Fruit fly (Drosophila melanogaster) whole organism, adult: Measurements from ENCODE around the gene apn.

Experiments
- CG11617 ChIP-seq: fragments of 200-800 bp; sonication (Bioruptor generic); optimal IDR thresholded peaks from 2 replicates; lab custom pipeline; 2017; ENCODE audit warnings: mild to moderate bottlenecking, missing biosample characterization, missing genetic modification reagents, missing genetic modification characterization
- CG12768 ChIP-seq: fragments of 200-800 bp; sonication (Bioruptor generic); optimal IDR thresholded peaks from 2 replicates; lab custom pipeline; 2017; ENCODE audit warnings: missing biosample characterization, missing genetic modification characterization, mild to moderate bottlenecking, moderate library complexity, missing genetic modification reagents
- CG14711 ChIP-seq: fragments of 200-800 bp; sonication (Bioruptor generic); optimal IDR thresholded peaks from 2 replicates; lab custom pipeline; 2018; ENCODE audit warnings: missing biosample characterization, mild to moderate bottlenecking, missing genetic modification characterization, moderate library complexity
- CG1620 ChIP-seq: fragments of 200-800 bp; sonication (Bioruptor generic); optimal IDR thresholded peaks from 2 replicates; lab custom pipeline; 2016; ENCODE audit warnings: missing biosample characterization, missing genetic modification characterization
- CG33017 ChIP-seq: fragments of 200-800 bp; sonication (Bioruptor generic); optimal IDR thresholded peaks from 2 replicates; lab custom pipeline; 2018; ENCODE audit warnings: missing biosample characterization, mild to moderate bottlenecking, missing genetic modification characterization, moderate library complexity
- CG5204 ChIP-seq: fragments of 200-800 bp; sonication (Bioruptor generic); optimal IDR thresholded peaks from 2 replicates; lab custom pipeline; 2016; ENCODE audit warnings: missing biosample characterization, missing genetic modification characterization
- CG7045 ChIP-seq: fragments of 200-800 bp; sonication (Bioruptor generic); optimal IDR thresholded peaks from 2 replicates; lab custom pipeline; 2017; ENCODE audit warnings: missing biosample characterization, mild to moderate bottlenecking, missing genetic modification characterization
- CG7101 ChIP-seq: fragments of 200-800 bp; sonication (Bioruptor generic); optimal IDR thresholded peaks from 2 replicates; lab custom pipeline; 2018; ENCODE audit warnings: missing biosample characterization, mild to moderate bottlenecking, missing genetic modification characterization, moderate library complexity
- Clk ChIP-seq: fragments of 200-800 bp; sonication (Bioruptor generic); optimal IDR thresholded peaks from 2 replicates; lab custom pipeline; 2017; ENCODE audit warnings: missing biosample characterization, missing genetic modification characterization
- Crg-1 ChIP-seq: fragments of 200-800 bp; sonication (Bioruptor generic); optimal IDR thresholded peaks from 2 replicates; lab custom pipeline; 2016; ENCODE audit warnings: missing biosample characterization, missing genetic modification characterization
- Hr96 ChIP-seq: fragments of 200-800 bp; sonication (Bioruptor generic); optimal IDR thresholded peaks from 2 replicates; lab custom pipeline; 2016; ENCODE audit warnings: missing biosample characterization, missing genetic modification characterization
- Mnt ChIP-seq: fragments of 200-800 bp; sonication (Bioruptor generic); optimal IDR thresholded peaks from 2 replicates; lab custom pipeline; 2016; ENCODE audit warnings: missing biosample characterization, mild to moderate bottlenecking, missing genetic modification characterization
- bab1 ChIP-seq: fragments of 200-800 bp; sonication (Bioruptor generic); optimal IDR thresholded peaks from 3 replicates; lab custom pipeline; 2019; ENCODE audit warnings: missing biosample characterization, mild to moderate bottlenecking, missing genetic modification characterization, moderate library complexity
- cic ChIP-seq: fragments of 200-800 bp; sonication (Bioruptor generic); optimal IDR thresholded peaks from 2 replicates; lab custom pipeline; 2017; ENCODE audit warnings: missing biosample characterization, mild to moderate bottlenecking, missing genetic modification characterization, moderate library complexity
- cnc ChIP-seq, 2 experiments: fragments of >200 bp; optimal IDR thresholded peaks; 2 replicates each; lab custom pipeline; 2017
- kay ChIP-seq: fragments of 200-800 bp; sonication (Bioruptor generic); peaks from one replicate; lab custom pipeline; 2016; ENCODE audit warnings: missing biosample characterization, missing genetic modification characterization, borderline replicate concordance
- ovo ChIP-seq: fragments of 200-800 bp; sonication (Bioruptor generic); optimal IDR thresholded peaks from 2 replicates; lab custom pipeline; 2016; ENCODE audit warnings: missing biosample characterization, missing genetic modification characterization
- pad ChIP-seq: fragments of 200-800 bp; sonication (Bioruptor generic); optimal IDR thresholded peaks from 3 replicates; lab custom pipeline; 2017; ENCODE audit warnings: missing biosample characterization, missing genetic modification characterization, mild to moderate bottlenecking, moderate library complexity, missing genetic modification reagents
- tj ChIP-seq: fragments of 200-800 bp; sonication (Bioruptor generic); optimal IDR thresholded peaks from 3 replicates; lab custom pipeline; 2017; ENCODE audit warnings: missing biosample characterization, mild to moderate bottlenecking, missing genetic modification characterization, moderate library complexity
- toe ChIP-seq: fragments of 200-800 bp; sonication (Bioruptor generic); optimal IDR thresholded peaks from 2 replicates; lab custom pipeline; 2016; ENCODE audit warnings: missing biosample characterization, missing genetic modification characterization

apn gene

DNA sequence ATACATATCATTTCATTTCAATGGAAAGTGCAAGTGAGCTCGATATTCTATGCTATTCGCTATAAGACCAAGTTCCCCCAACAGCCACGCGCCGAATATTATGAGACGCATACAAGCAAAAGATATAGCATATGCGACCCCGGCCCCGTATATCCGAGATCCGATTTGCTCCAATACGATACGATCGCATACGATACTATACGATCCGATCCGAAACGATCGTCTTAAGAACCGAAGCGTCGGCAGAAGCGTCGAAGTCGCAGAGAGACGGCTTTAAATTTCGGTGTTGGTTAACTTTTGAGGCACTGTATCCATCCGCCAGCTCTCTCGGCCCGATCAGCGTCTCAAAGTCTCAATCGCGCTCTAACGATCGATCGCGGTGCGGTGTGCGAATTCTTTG is 9.2 kb downstream of the apn start, which contains the start of gene CG8630:
TSS of gene CG8630 (plus strand) at position 303 of the 400 bp plus-strand sequence.
- no peak for TF ChIP-seq CG7101 (tag; lab: Kevin White, UChicago)
- TF ChIP-seq cic (GFP tag; lab: Kevin White, UChicago): no peak
- TF ChIP-seq bab1 (GFP tag; lab: Kevin White, UChicago): no peak
- no peak for TF ChIP-seq CG33017 (tag; lab: Kevin White, UChicago)
- TF ChIP-seq cnc (optimal IDR thresholded peaks at IDR 0.05; lab: Kevin White, UChicago): no peak
- TF ChIP-seq Clk (GFP tag; lab: Kevin White, UChicago): no peak
- no peak for TF ChIP-seq kay (GFP tag; lab: Kevin White, UChicago)
- TF ChIP-seq CG14711: no peak
- TF ChIP-seq pad: no peak

DNA sequence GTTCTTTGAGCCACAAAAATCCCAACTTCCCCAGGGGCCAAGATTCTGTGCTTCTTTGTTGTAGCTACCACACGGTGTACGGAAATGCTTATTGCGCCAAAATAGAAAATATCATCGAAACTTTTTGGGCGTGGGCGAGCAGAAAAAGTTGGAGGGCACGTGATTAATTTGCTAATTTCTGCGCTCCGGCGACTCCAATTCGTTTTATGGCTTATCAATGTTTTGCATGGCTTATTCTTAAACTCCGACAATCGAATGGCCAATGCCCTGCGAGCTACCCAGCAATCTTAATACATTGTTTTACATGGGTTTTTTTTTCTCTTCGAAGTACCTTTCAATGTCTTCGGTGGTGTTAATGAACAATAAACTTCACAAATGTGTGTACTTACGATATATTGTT is 13.1 kb downstream of the apn start:
- no peak for TF ChIP-seq ovo

DNA sequence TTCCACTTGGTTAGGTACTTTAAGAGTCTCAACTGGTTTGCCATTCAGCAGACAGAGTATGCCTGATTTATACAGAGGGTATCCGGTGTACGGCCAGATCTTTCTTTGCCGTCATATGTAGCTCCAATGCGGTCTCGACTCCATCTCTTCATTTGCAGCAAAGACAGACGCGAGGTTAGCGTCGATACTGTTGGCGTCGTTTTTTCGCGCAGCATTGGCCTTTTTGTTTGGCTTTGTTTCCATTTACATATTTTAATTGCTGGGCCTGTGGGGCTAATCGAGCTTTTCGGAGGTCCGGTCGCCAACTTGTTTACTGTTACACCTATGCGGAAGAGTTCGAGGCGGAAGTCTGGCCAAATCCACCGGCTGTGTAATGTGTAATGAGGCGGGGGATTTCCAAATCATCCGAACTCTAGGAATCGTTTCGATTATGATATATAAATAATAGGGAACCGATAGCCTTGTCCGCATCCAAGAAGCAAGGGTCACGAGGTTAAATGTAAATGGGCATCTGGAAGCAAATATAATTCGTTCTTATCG is 14.3 kb downstream of the apn start:
- TF ChIP-seq kay (GFP tag; lab: Kevin White, UChicago) (no peak), Hr96 (no peak), ovo (no peak), Clk (GFP tag; lab: Kevin White, UChicago) (no peak), CG33017 (tag; lab: Kevin White, UChicago) (no peak), CG1620 (GFP tag; lab: Kevin White, UChicago) (no peak), cnc (optimal IDR thresholded peaks at IDR 0.05; lab: Kevin White, UChicago) (no peak), tj (GFP tag; lab: Kevin White, UChicago) (no peak), CG14711 (no peak), pad (no peak), CG7045 (GFP tag; lab: Kevin White, UChicago) (no peak), Crg-1 (no peak)

DNA sequence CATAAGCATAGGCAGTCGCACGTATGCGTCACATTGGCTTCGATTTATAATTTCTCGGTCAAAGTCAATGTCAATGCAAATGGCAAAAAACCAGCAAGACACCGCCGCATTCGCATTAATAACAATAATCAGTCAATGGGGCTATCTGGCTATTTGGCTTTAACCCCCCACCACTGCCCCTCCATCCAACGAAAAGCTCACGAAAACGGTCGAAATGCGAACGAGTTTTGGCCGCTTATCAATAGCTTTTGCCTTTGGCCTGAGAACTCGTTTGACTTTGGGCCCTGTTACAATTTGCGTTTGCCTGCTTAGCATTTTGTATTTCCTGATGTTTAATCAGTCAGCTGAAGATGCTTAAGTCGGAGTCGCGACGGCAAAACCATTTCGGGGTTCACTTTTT is 15.2 kb downstream of the apn start:
- TF ChIP-seq cnc (optimal IDR thresholded peaks at IDR 0.05; lab: Kevin White, UChicago) (no peak), kay (GFP tag; lab: Kevin White, UChicago) (no peak), CG11617 (GFP tag; lab: Kevin White, UChicago) (no peak), CG33017 (tag; lab: Kevin White, UChicago) (no peak), pad (no peak), CG5204 (no peak), Mnt (GFP tag; lab: Kevin White, UChicago) (no peak), Clk (GFP tag; lab: Kevin White, UChicago) (no peak), CG7101 (tag; lab: Kevin White, UChicago) (no peak)

DNA sequence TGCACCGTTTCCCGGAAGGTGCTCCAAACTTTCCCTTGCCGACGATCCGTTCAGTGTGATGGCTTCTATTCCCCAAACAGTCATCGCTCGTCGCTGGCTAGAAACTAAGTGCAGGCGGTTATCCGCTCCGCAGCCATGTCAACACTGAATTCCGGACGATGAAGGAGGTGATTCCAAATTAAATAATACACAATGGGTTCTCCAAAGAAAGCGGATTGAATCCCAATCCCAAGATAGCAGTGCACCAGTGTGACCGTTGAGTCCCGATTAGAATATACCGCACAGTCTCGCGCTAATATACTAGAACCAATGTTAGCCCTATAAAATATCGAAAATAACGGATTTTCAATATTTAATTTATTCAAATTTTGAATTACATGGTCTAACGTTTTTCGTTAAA is 16.9 kb downstream of the apn start, which contains the start of gene TBC1D5:
TSS of gene TBC1D5 (minus strand) at position 254 of the 400 bp plus-strand sequence.
- peak; percentile 16 for TF ChIP-seq CG14711
- peak; percentile 13 for TF ChIP-seq bab1 (GFP tag; lab: Kevin White, UChicago)
- no peak for TF ChIP-seq CG5204

DNA sequence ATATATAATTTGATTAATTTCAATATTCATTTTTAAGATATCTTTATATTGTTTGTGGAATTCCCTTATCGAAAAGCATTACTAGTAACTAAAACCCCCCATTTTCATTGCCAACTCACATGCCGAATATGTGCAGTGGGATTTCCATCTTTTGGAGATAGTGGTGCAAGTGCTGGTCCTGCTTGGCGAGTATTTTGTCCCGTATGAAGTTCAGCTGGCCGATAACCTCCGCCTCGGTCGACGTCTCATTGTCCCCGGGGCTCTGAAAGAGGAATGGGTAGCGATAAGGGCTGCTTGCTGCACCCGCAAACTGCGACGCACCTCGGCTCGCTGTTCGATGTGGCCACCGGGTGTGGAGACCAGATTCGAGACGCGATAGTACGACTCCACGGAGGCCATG is 18.0 kb downstream of the apn start:
- no peak for TF ChIP-seq Hr96
- TF ChIP-seq pad: no peak
- no peak for TF ChIP-seq CG33017 (tag; lab: Kevin White, UChicago)
- TF ChIP-seq CG14711: no peak
- TF ChIP-seq CG7045 (GFP tag; lab: Kevin White, UChicago): no peak
- no peak for TF ChIP-seq Crg-1
- no peak for TF ChIP-seq toe (GFP tag; lab: Kevin White, UChicago)
- TF ChIP-seq ovo: no peak
- TF ChIP-seq cnc (optimal IDR thresholded peaks at IDR 0.05; lab: Kevin White, UChicago): no peak
- TF ChIP-seq CG12768 (GFP tag; lab: Kevin White, UChicago): no peak

DNA sequence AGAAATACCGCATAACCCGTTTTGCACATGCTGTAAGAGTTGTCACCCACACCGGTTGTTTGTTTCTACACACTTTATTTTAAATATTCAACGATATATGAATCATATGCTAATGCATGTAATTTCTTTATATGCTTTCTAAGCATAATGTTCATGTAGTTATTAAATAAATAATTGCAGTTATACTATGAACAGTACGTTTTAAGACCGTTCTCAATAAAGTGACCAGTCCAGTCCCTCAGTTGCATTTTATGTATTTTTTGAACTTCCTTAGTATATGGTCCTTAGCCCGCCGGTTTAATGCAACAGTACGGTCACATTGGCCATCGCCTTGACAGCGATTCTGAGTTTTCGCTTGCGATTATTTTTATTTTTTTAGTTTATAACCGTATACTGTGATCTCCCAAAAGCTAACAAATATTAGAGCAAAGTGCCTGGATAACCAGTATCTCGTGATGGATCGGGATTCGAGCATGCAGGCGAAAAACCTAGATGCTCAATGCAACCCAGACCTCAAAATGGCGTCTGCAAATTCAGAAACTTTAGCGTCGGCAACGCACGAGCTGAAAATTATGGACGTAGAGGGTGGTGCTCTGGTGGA is 24.5 kb downstream of the apn start, which contains the start of gene Ravus:
TSS of gene Ravus (minus strand) at position 1 of the 601 bp plus-strand sequence.
- TF ChIP-seq CG33017 (tag; lab: Kevin White, UChicago) (peak; percentile 45), CG11617 (GFP tag; lab: Kevin White, UChicago) (peak; percentile 42), CG12768 (GFP tag; lab: Kevin White, UChicago) (no peak), ovo (no peak), cic (GFP tag; lab: Kevin White, UChicago) (no peak), toe (GFP tag; lab: Kevin White, UChicago) (peak; percentile 76), Hr96 (peak; percentile 38), Crg-1 (no peak), bab1 (GFP tag; lab: Kevin White, UChicago) (peak; percentile 49), cnc (optimal IDR thresholded peaks at IDR 0.05; lab: Kevin White, UChicago) (no peak), CG1620 (GFP tag; lab: Kevin White, UChicago) (no peak), Clk (GFP tag; lab: Kevin White, UChicago) (no peak), pad (peak; percentile 21), tj (GFP tag; lab: Kevin White, UChicago) (peak; percentile 14), CG7045 (GFP tag; lab: Kevin White, UChicago) (peak; percentile 19), CG14711 (peak; percentile 96), kay (GFP tag; lab: Kevin White, UChicago) (no peak), Mnt (GFP tag; lab: Kevin White, UChicago) (peak; percentile 51), CG5204 (peak; percentile 66), CG7101 (tag; lab: Kevin White, UChicago) (peak; percentile 58)
